In genomic region chr2L:13666017-13666667, dm6 we compare ENCODE assay signal across 6 fruit fly cellular contexts.
A peak's percentile ranks its signal among the peaks of the same experiment; 100 is the strongest.
TF ChIP-seq lines count a peak whose summit lies in the region.

No protein-coding gene starts in this region.

- no peak for TF ChIP-seq CTCF in whole organism, embryonic (GFP tag; optimal IDR thresholded peaks at IDR 0.05; lab: Kevin White, UChicago)

TF ChIP-seq in whole organism, 6 proteins besides CTCF, POLR2A, EP300 and RAD21:
- no peak for TF ChIP-seq usp (GFP tag; optimal IDR thresholded peaks at IDR 0.05; lab: Kevin White, UChicago)
- TF ChIP-seq psq (optimal IDR thresholded peaks at IDR 0.05; lab: Kevin White, UChicago) = no peak
- TF ChIP-seq Dll (optimal IDR thresholded peaks at IDR 0.05; lab: Kevin White, UChicago) = peak; percentile 52

TF ChIP-seq in whole organism, adult, 20 proteins besides CTCF, POLR2A, EP300 and RAD21:
- no peak for TF ChIP-seq Mnt (GFP tag; optimal IDR thresholded peaks at IDR 0.05; lab: Kevin White, UChicago)
- no peak for TF ChIP-seq pad (GFP tag; optimal IDR thresholded peaks at IDR 0.05; lab: Kevin White, UChicago)
- TF ChIP-seq CG33017 (tag; optimal IDR thresholded peaks at IDR 0.05; lab: Kevin White, UChicago) = peak; percentile 20
TF ChIP-seq in whole organism, adult: peak in this region for 1.

TF ChIP-seq in whole organism, embryonic, 481 proteins besides CTCF, POLR2A, EP300 and RAD21 (continues in another document):
- TF ChIP-seq CG1832 (GFP tag; optimal IDR thresholded peaks at IDR 0.05; lab: Kevin White, UChicago) = peak; percentile 75
- peak; percentile 12 for TF ChIP-seq Camta (GFP tag; optimal IDR thresholded peaks at IDR 0.05; lab: Kevin White, UChicago)
- peak in 1 of 2 experiments; percentile 54 for TF ChIP-seq bsh (GFP tag; optimal IDR thresholded peaks at IDR 0.05; lab: Kevin White, UChicago)
- TF ChIP-seq CG2889 (GFP tag; IDR thresholded peaks at IDR 0.05; lab: Robert Waterston, UW) = 0 out of 3 replicates have a peak, but pooled peaks have one; percentile 28
- TF ChIP-seq stwl (tag; optimal IDR thresholded peaks at IDR 0.05; lab: Kevin White, UChicago) = no peak
- 0 out of 2 replicates have a peak, but pooled peaks have one; percentile 16 for TF ChIP-seq CG3847 (GFP tag; IDR thresholded peaks at IDR 0.05; lab: Robert Waterston, UW)
- peak; percentile 34 for TF ChIP-seq CG13424 (tag; optimal IDR thresholded peaks at IDR 0.05; lab: Kevin White, UChicago)
- TF ChIP-seq ara (GFP tag; IDR thresholded peaks at IDR 0.05; lab: Robert Waterston, UW) = no peak
- peak; percentile 42 for TF ChIP-seq phol (tag; optimal IDR thresholded peaks at IDR 0.05; lab: Kevin White, UChicago)
- TF ChIP-seq peb (GFP tag; IDR thresholded peaks at IDR 0.05; lab: Robert Waterston, UW) = 0 out of 2 replicates have a peak, but pooled peaks have one; percentile 13
- TF ChIP-seq CG10366 (GFP tag; IDR thresholded peaks at IDR 0.05; lab: Robert Waterston, UW) = peak; percentile 69
- peak; percentile 52; the same call in 2 of the 3 replicates for TF ChIP-seq dysf (GFP tag; IDR thresholded peaks at IDR 0.05; lab: Robert Waterston, UW)
- TF ChIP-seq Drgx (GFP tag; IDR thresholded peaks at IDR 0.05; lab: Robert Waterston, UW) = peak; percentile 48
- TF ChIP-seq Rfx (GFP tag; IDR thresholded peaks at IDR 0.05; lab: Robert Waterston, UW) = peak; percentile 25; the same call in 1 of the 2 replicates
- peak; percentile 12; the same call in 1 of the 3 replicates for TF ChIP-seq zfh1 (GFP tag; IDR thresholded peaks at IDR 0.05; lab: Robert Waterston, UW)
- peak; percentile 15 for TF ChIP-seq shn (GFP tag; optimal IDR thresholded peaks at IDR 0.05; lab: Kevin White, UChicago)
- peak; percentile 100 for TF ChIP-seq CG4360 (GFP tag; IDR thresholded peaks at IDR 0.05; lab: Robert Waterston, UW)
- 0 out of 2 replicates have a peak, but pooled peaks have one; percentile 28 for TF ChIP-seq bbx (GFP tag; IDR thresholded peaks at IDR 0.05; lab: Robert Waterston, UW; ENCODE audit: partially characterized antibody)
- TF ChIP-seq CG8478 (optimal IDR thresholded peaks at IDR 0.05; lab: Kevin White, UChicago) = peak; percentile 63

TF ChIP-seq in whole organism, prepupa, 60 proteins besides CTCF, POLR2A, EP300 and RAD21 (continues in another document):
- peak; percentile 84 for TF ChIP-seq Hr39 (GFP tag; optimal IDR thresholded peaks at IDR 0.05; lab: Kevin White, UChicago)
- peak; percentile 52 for TF ChIP-seq Ets96B (tag; optimal IDR thresholded peaks at IDR 0.05; lab: Kevin White, UChicago)
- peak; percentile 78; the same call in 2 of the 3 replicates for TF ChIP-seq CG6163 (GFP tag; IDR thresholded peaks at IDR 0.05; lab: Robert Waterston, UW)
- TF ChIP-seq Sox14 (GFP tag; optimal IDR thresholded peaks at IDR 0.05; lab: Kevin White, UChicago) = peak; percentile 80
- TF ChIP-seq CG6808 (GFP tag; optimal IDR thresholded peaks at IDR 0.05; lab: Kevin White, UChicago) = peak; percentile 49
- peak; percentile 82 for TF ChIP-seq net (GFP tag; optimal IDR thresholded peaks at IDR 0.05; lab: Kevin White, UChicago)
- peak; percentile 65 for TF ChIP-seq CG11902 (GFP tag; optimal IDR thresholded peaks at IDR 0.05; lab: Kevin White, UChicago)
- peak; percentile 60 for TF ChIP-seq CG7368 (GFP tag; optimal IDR thresholded peaks at IDR 0.05; lab: Kevin White, UChicago)
- no peak for TF ChIP-seq fkh (GFP tag; optimal IDR thresholded peaks at IDR 0.05; lab: Kevin White, UChicago)
- peak; percentile 60 for TF ChIP-seq CG8319 (GFP tag; optimal IDR thresholded peaks at IDR 0.05; lab: Kevin White, UChicago)
- TF ChIP-seq cyc (GFP tag; optimal IDR thresholded peaks at IDR 0.05; lab: Kevin White, UChicago) = peak; percentile 74
- peak; percentile 57 for TF ChIP-seq CG4318 (GFP tag; optimal IDR thresholded peaks at IDR 0.05; lab: Kevin White, UChicago)
- TF ChIP-seq fd59A (GFP tag; optimal IDR thresholded peaks at IDR 0.05; lab: Kevin White, UChicago) = peak; percentile 73
- no peak for TF ChIP-seq CG11294 (GFP tag; IDR thresholded peaks at IDR 0.05; lab: Robert Waterston, UW)
- peak; percentile 71 for TF ChIP-seq Smox (GFP tag; optimal IDR thresholded peaks at IDR 0.05; lab: Kevin White, UChicago)
- peak; percentile 42 for TF ChIP-seq spab (GFP tag; optimal IDR thresholded peaks at IDR 0.05; lab: Kevin White, UChicago)
- TF ChIP-seq CG15336 (GFP tag; IDR thresholded peaks at IDR 0.05; lab: Robert Waterston, UW) = no peak
- TF ChIP-seq CG10631 (GFP tag; optimal IDR thresholded peaks at IDR 0.05; lab: Kevin White, UChicago) = peak; percentile 75
- TF ChIP-seq CG6276 (GFP tag; optimal IDR thresholded peaks at IDR 0.05; lab: Kevin White, UChicago) = no peak
- TF ChIP-seq dac (GFP tag; optimal IDR thresholded peaks at IDR 0.05; lab: Kevin White, UChicago) = peak; percentile 7
- TF ChIP-seq topi (GFP tag; optimal IDR thresholded peaks at IDR 0.05; lab: Kevin White, UChicago) = peak; percentile 78
- no peak for TF ChIP-seq fd85E (GFP tag; optimal IDR thresholded peaks at IDR 0.05; lab: Kevin White, UChicago)

TF ChIP-seq in whole organism, pupa, 21 proteins besides CTCF, POLR2A, EP300 and RAD21:
- no peak for TF ChIP-seq gl (tag; optimal IDR thresholded peaks at IDR 0.05; lab: Kevin White, UChicago)
- TF ChIP-seq CG8301 (tag; optimal IDR thresholded peaks at IDR 0.05; lab: Kevin White, UChicago) = peak; percentile 54
- TF ChIP-seq CG32121 (GFP tag; IDR thresholded peaks at IDR 0.05; lab: Robert Waterston, UW) = 0 out of 2 replicates have a peak, but pooled peaks have one; percentile 38
- TF ChIP-seq EcR (GFP tag; optimal IDR thresholded peaks at IDR 0.05; lab: Kevin White, UChicago) = no peak
- TF ChIP-seq CG9948 (tag; optimal IDR thresholded peaks at IDR 0.05; lab: Kevin White, UChicago) = peak; percentile 44
- peak; percentile 82 for TF ChIP-seq CG15710 (tag; optimal IDR thresholded peaks at IDR 0.05; lab: Kevin White, UChicago)
- 0 out of 2 replicates have a peak, but pooled peaks have one; percentile 26 for TF ChIP-seq CG10348 (GFP tag; IDR thresholded peaks at IDR 0.05; lab: Robert Waterston, UW)
- no peak for TF ChIP-seq rn (GFP tag; IDR thresholded peaks at IDR 0.05; lab: Robert Waterston, UW)
- TF ChIP-seq Snoo (tag; optimal IDR thresholded peaks at IDR 0.05; lab: Kevin White, UChicago) = peak; percentile 69
- TF ChIP-seq Pif1B (GFP tag; optimal IDR thresholded peaks at IDR 0.05; lab: Kevin White, UChicago) = peak; percentile 48
- no peak; the same call in 2 of the 3 replicates for TF ChIP-seq fd96Ca (GFP tag; IDR thresholded peaks at IDR 0.05; lab: Robert Waterston, UW)
- peak; percentile 69 for TF ChIP-seq CG8159 (tag; optimal IDR thresholded peaks at IDR 0.05; lab: Kevin White, UChicago)
- TF ChIP-seq Ets98B (GFP tag; IDR thresholded peaks at IDR 0.05; lab: Robert Waterston, UW) = peak; percentile 22; the same call in 1 of the 2 replicates
- TF ChIP-seq CG13204 (GFP tag; optimal IDR thresholded peaks at IDR 0.05; lab: Kevin White, UChicago) = peak; percentile 98
- peak; percentile 45 for TF ChIP-seq CG17806 (tag; optimal IDR thresholded peaks at IDR 0.05; lab: Kevin White, UChicago)
- TF ChIP-seq Pif1A (GFP tag; optimal IDR thresholded peaks at IDR 0.05; lab: Kevin White, UChicago) = peak; percentile 86
- 0 out of 2 replicates have a peak, but pooled peaks have one; percentile 22 for TF ChIP-seq CG12605 (GFP tag; IDR thresholded peaks at IDR 0.05; lab: Robert Waterston, UW)
- TF ChIP-seq CG14655 (GFP tag; optimal IDR thresholded peaks at IDR 0.05; lab: Kevin White, UChicago) = peak; percentile 66
- TF ChIP-seq CG34367 (tag; optimal IDR thresholded peaks at IDR 0.05; lab: Kevin White, UChicago) = peak; percentile 67
- TF ChIP-seq D1 (tag; optimal IDR thresholded peaks at IDR 0.05; lab: Kevin White, UChicago) = peak; percentile 11
- TF ChIP-seq CG4496 (GFP tag; IDR thresholded peaks at IDR 0.05; lab: Robert Waterston, UW) = peak; percentile 67; the same call in 2 of the 3 replicates
TF ChIP-seq in whole organism, pupa: peak in this region for 17.

TF ChIP-seq in whole organism, wandering third instar larva, 38 proteins besides CTCF, POLR2A, EP300 and RAD21 (continues in another document):
- TF ChIP-seq jim (GFP tag; optimal IDR thresholded peaks at IDR 0.05; lab: Kevin White, UChicago) (no peak), dl (GFP tag; optimal IDR thresholded peaks at IDR 0.05; lab: Kevin White, UChicago; ENCODE audit: insufficient read depth in 1 of 2, partially characterized antibody in 2 of 2) (peak; percentile 25 to 60), Myc (optimal IDR thresholded peaks at IDR 0.05; lab: Kevin White, UChicago) (no peak), OdsH (GFP tag; optimal IDR thresholded peaks at IDR 0.05; lab: Kevin White, UChicago) (peak; percentile 57), fru (GFP tag; optimal IDR thresholded peaks at IDR 0.05; lab: Kevin White, UChicago) (peak; percentile 95), Abd-B (GFP tag; optimal IDR thresholded peaks at IDR 0.05; lab: Kevin White, UChicago) (no peak), woc (GFP tag; optimal IDR thresholded peaks at IDR 0.05; lab: Kevin White, UChicago) (peak; percentile 85), Mio (GFP tag; optimal IDR thresholded peaks at IDR 0.05; lab: Kevin White, UChicago) (no peak), Dif (GFP tag; optimal IDR thresholded peaks at IDR 0.05; lab: Kevin White, UChicago; ENCODE audit: partially characterized antibody) (peak; percentile 72), brk (GFP tag; optimal IDR thresholded peaks at IDR 0.05; lab: Kevin White, UChicago) (peak; percentile 31), HLH106 (tag; optimal IDR thresholded peaks at IDR 0.05; lab: Kevin White, UChicago) (peak; percentile 68), usp (GFP tag; optimal IDR thresholded peaks at IDR 0.05; lab: Kevin White, UChicago) (no peak), sv (GFP tag; optimal IDR thresholded peaks at IDR 0.05; lab: Kevin White, UChicago) (no peak), rgr (GFP tag; optimal IDR thresholded peaks at IDR 0.05; lab: Kevin White, UChicago) (peak; percentile 62), br (GFP tag; optimal IDR thresholded peaks at IDR 0.05; lab: Kevin White, UChicago) (peak; percentile 77), CrebA (GFP tag; optimal IDR thresholded peaks at IDR 0.05; lab: Kevin White, UChicago; ENCODE audit: borderline replicate concordance) (no peak), CG9705 (GFP tag; optimal IDR thresholded peaks at IDR 0.05; lab: Kevin White, UChicago) (peak; percentile 48), Dfd (GFP tag; optimal IDR thresholded peaks at IDR 0.05; lab: Kevin White, UChicago) (no peak), Hr78 (GFP tag; optimal IDR thresholded peaks at IDR 0.05; lab: Kevin White, UChicago) (no peak), Rel (GFP tag; optimal IDR thresholded peaks at IDR 0.05; lab: Kevin White, UChicago) (no peak), Rel (tag; optimal IDR thresholded peaks at IDR 0.05; lab: Kevin White, UChicago) (no peak), tai (GFP tag; optimal IDR thresholded peaks at IDR 0.05; lab: Kevin White, UChicago) (peak; percentile 63), Jra (GFP tag; optimal IDR thresholded peaks at IDR 0.05; lab: Kevin White, UChicago) (peak; percentile 13), h (GFP tag; optimal IDR thresholded peaks at IDR 0.05; lab: Kevin White, UChicago) (peak; percentile 54), foxo (GFP tag; optimal IDR thresholded peaks at IDR 0.05; lab: Kevin White, UChicago) (peak in 1 of 2 experiments; percentile 71), Vsx2 (GFP tag; optimal IDR thresholded peaks at IDR 0.05; lab: Kevin White, UChicago; ENCODE audit: partially characterized antibody) (peak; percentile 46)
